Worm (Caenorhabditis elegans) whole organism, L3 larva: ENCODE data around the gene F21A3.11.

Experiments
- R02D3.7 ChIP-seq: fragments of 150-350 bp; optimal IDR thresholded peaks from 2 replicates; lab custom pipeline; 2014; ENCODE audit warnings: missing biosample characterization, missing genetic modification characterization
- ZK546.5 ChIP-seq: sonication (generic microtip); optimal IDR thresholded peaks from 2 replicates; lab custom pipeline; 2017; ENCODE audit warnings: missing biosample characterization, missing genetic modification characterization
- aly-2 ChIP-seq: fragments of 150-350 bp; optimal IDR thresholded peaks from 2 replicates; lab custom pipeline; 2014; ENCODE audit warnings: missing biosample characterization, missing genetic modification characterization
- ama-1 ChIP-seq: fragments of 150-350 bp; optimal IDR thresholded peaks from 2 replicates; lab custom pipeline; 2018
- ceh-16 ChIP-seq: sonication (generic microtip); optimal IDR thresholded peaks from 2 replicates; lab custom pipeline; 2017; ENCODE audit warnings: missing biosample characterization, missing genetic modification characterization
- ceh-28 ChIP-seq: fragments of 150-350 bp; optimal IDR thresholded peaks from 2 replicates; lab custom pipeline; 2014; ENCODE audit warnings: missing biosample characterization, missing genetic modification reagents, missing genetic modification characterization
- ceh-82 ChIP-seq: fragments of 150-350 bp; optimal IDR thresholded peaks from 2 replicates; lab custom pipeline; 2014; ENCODE audit warnings: missing biosample characterization, missing genetic modification characterization
- ceh-9 ChIP-seq: sonication (generic microtip); optimal IDR thresholded peaks from 2 replicates; lab custom pipeline; 2018; ENCODE audit warnings: missing biosample characterization, missing genetic modification characterization
- daf-12 ChIP-seq: fragments of 150-350 bp; optimal IDR thresholded peaks from 2 replicates; lab custom pipeline; 2014; ENCODE audit warnings: missing biosample characterization, missing genetic modification reagents, missing genetic modification characterization
- egl-27 ChIP-seq: sonication (generic microtip); optimal IDR thresholded peaks from 4 replicates; lab custom pipeline; 2017; ENCODE audit warnings: missing biosample characterization, missing genetic modification reagents, missing genetic modification characterization
- egl-5 ChIP-seq: fragments of 150-350 bp; optimal IDR thresholded peaks from 2 replicates; lab custom pipeline; 2017; ENCODE audit warnings: missing biosample characterization, missing genetic modification reagents, missing genetic modification characterization, inconsistent platforms
- elt-1 ChIP-seq: fragments of 150-350 bp; optimal IDR thresholded peaks from 2 replicates; lab custom pipeline; 2014; ENCODE audit warnings: missing biosample characterization, missing genetic modification characterization
- elt-2 ChIP-seq: sonication (generic microtip); optimal IDR thresholded peaks from 2 replicates; lab custom pipeline; 2016; ENCODE audit warnings: missing genetic modification reagents, mild to moderate bottlenecking, missing genetic modification characterization, missing compliant biosample characterization
- elt-3 ChIP-seq, 3 experiments: fragments of 150-350 bp in 1 of 3; sonication (generic microtip) in 2 of 3; optimal IDR thresholded peaks; 2 replicates in 2 of 3; 4 replicates in 1 of 3; lab custom pipeline; 2014 to 2017; ENCODE audit warnings: missing biosample characterization in 3 of 3, missing genetic modification characterization in 3 of 3
- eor-1 ChIP-seq, 2 experiments: fragments of 150-350 bp; optimal IDR thresholded peaks; 2 replicates each; lab custom pipeline; 2014 to 2018; ENCODE audit warnings: missing biosample characterization in 2 of 2, missing genetic modification characterization in 2 of 2
- fkh-10 ChIP-seq: sonication (generic microtip); optimal IDR thresholded peaks from 2 replicates; lab custom pipeline; 2017; ENCODE audit warnings: missing biosample characterization, missing genetic modification reagents, missing genetic modification characterization
- fkh-2 ChIP-seq: fragments of 150-350 bp; optimal IDR thresholded peaks from 2 replicates; lab custom pipeline; 2014; ENCODE audit warnings: missing biosample characterization, missing genetic modification reagents, missing genetic modification characterization
- fos-1 ChIP-seq: fragments of 150-350 bp; optimal IDR thresholded peaks from 2 replicates; lab custom pipeline; 2014; ENCODE audit warnings: missing biosample characterization, missing genetic modification characterization
- hmg-11 ChIP-seq: sonication (generic microtip); optimal IDR thresholded peaks from 2 replicates; lab custom pipeline; 2016; ENCODE audit warnings: missing genetic modification characterization, missing compliant biosample characterization
- jun-1 ChIP-seq: fragments of 150-350 bp; optimal IDR thresholded peaks from 2 replicates; lab custom pipeline; 2014; ENCODE audit warnings: missing biosample characterization, missing genetic modification reagents, missing genetic modification characterization
- lin-15B ChIP-seq: fragments of 150-350 bp; optimal IDR thresholded peaks from 2 replicates; lab custom pipeline; 2014; ENCODE audit warnings: missing biosample characterization, missing genetic modification characterization
- lin-39 ChIP-seq: fragments of 150-350 bp; optimal IDR thresholded peaks from 2 replicates; lab custom pipeline; 2018; ENCODE audit warnings: missing biosample characterization, missing genetic modification reagents, missing genetic modification characterization
- lsy-12 ChIP-seq: sonication (generic microtip); optimal IDR thresholded peaks from 2 replicates; lab custom pipeline; 2016; ENCODE audit warnings: mild to moderate bottlenecking, missing genetic modification characterization, missing compliant biosample characterization
- mdl-1 ChIP-seq: fragments of 150-350 bp; optimal IDR thresholded peaks from 2 replicates; lab custom pipeline; 2014; ENCODE audit warnings: missing biosample characterization, missing genetic modification characterization
- mml-1 ChIP-seq: fragments of 150-350 bp; sonication (generic microtip); optimal IDR thresholded peaks from 3 replicates; lab custom pipeline; 2014; ENCODE audit warnings: missing biosample characterization, missing genetic modification characterization
- nfya-1 ChIP-seq: sonication (generic microtip); optimal IDR thresholded peaks from 2 replicates; lab custom pipeline; 2017; ENCODE audit warnings: missing genetic modification characterization, mild to moderate bottlenecking, missing compliant biosample characterization, antibody characterized with exemption, moderate library complexity; ENCODE audit not compliant: insufficient read depth
- nhr-11 ChIP-seq: fragments of 150-350 bp; optimal IDR thresholded peaks from 2 replicates; lab custom pipeline; 2014; ENCODE audit warnings: missing biosample characterization, missing genetic modification characterization
- nhr-12 ChIP-seq: fragments of 150-350 bp; optimal IDR thresholded peaks from 2 replicates; lab custom pipeline; 2014; ENCODE audit warnings: missing biosample characterization, missing genetic modification characterization
- nhr-23 ChIP-seq: fragments of 150-350 bp; optimal IDR thresholded peaks from 2 replicates; lab custom pipeline; 2014; ENCODE audit warnings: missing biosample characterization, missing genetic modification reagents, missing genetic modification characterization
- nhr-237 ChIP-seq: fragments of 150-350 bp; optimal IDR thresholded peaks from 2 replicates; lab custom pipeline; 2014; ENCODE audit warnings: missing biosample characterization, missing genetic modification characterization
- nhr-25 ChIP-seq: sonication (generic microtip); optimal IDR thresholded peaks from 2 replicates; lab custom pipeline; 2017; ENCODE audit warnings: missing biosample characterization, missing genetic modification characterization
- nhr-28 ChIP-seq: fragments of 150-350 bp; optimal IDR thresholded peaks from 2 replicates; lab custom pipeline; 2014; ENCODE audit warnings: missing biosample characterization, missing genetic modification characterization
- nhr-43 ChIP-seq: sonication (generic microtip); optimal IDR thresholded peaks from 2 replicates; lab custom pipeline; 2016; ENCODE audit warnings: mild to moderate bottlenecking, missing genetic modification characterization, missing compliant biosample characterization; ENCODE audit not compliant: poor library complexity, severe bottlenecking
- nhr-67 ChIP-seq: fragments of 150-350 bp; optimal IDR thresholded peaks from 2 replicates; lab custom pipeline; 2014; ENCODE audit warnings: missing biosample characterization, missing genetic modification characterization
- nhr-76 ChIP-seq: fragments of 150-350 bp; sonication (generic microtip); optimal IDR thresholded peaks from 5 replicates; lab custom pipeline; 2014; ENCODE audit warnings: missing biosample characterization, missing genetic modification characterization
- nhr-77 ChIP-seq: fragments of 150-350 bp; optimal IDR thresholded peaks from 2 replicates; lab custom pipeline; 2014; ENCODE audit warnings: missing biosample characterization, missing genetic modification characterization
- pha-4 ChIP-seq: fragments of 150-350 bp; optimal IDR thresholded peaks from 2 replicates; lab custom pipeline; 2014; ENCODE audit warnings: missing biosample characterization, missing genetic modification reagents, missing genetic modification characterization
- pqm-1 ChIP-seq: fragments of 150-350 bp; optimal IDR thresholded peaks from 2 replicates; lab custom pipeline; 2017; ENCODE audit warnings: missing biosample characterization, missing genetic modification characterization, inconsistent platforms
- sea-2 ChIP-seq: fragments of 150-350 bp; sonication (generic microtip); optimal IDR thresholded peaks from 4 replicates; lab custom pipeline; 2014; ENCODE audit warnings: missing biosample characterization, missing genetic modification reagents, missing genetic modification characterization
- skn-1 ChIP-seq: fragments of 150-350 bp; optimal IDR thresholded peaks from 2 replicates; lab custom pipeline; 2014; ENCODE audit warnings: missing biosample characterization, missing genetic modification characterization
- snpc-4 ChIP-seq: fragments of 150-350 bp; optimal IDR thresholded peaks from 2 replicates; lab custom pipeline; 2014; ENCODE audit warnings: missing biosample characterization, missing genetic modification characterization
- tbx-2 ChIP-seq: sonication (generic microtip); optimal IDR thresholded peaks from 2 replicates; lab custom pipeline; 2016; ENCODE audit warnings: mild to moderate bottlenecking, missing genetic modification characterization, missing compliant biosample characterization
- unc-39 ChIP-seq: sonication (generic microtip); optimal IDR thresholded peaks from 4 replicates; lab custom pipeline; 2017; ENCODE audit warnings: missing biosample characterization, missing genetic modification characterization
- unc-62 ChIP-seq: fragments of 150-350 bp; sonication (generic microtip); optimal IDR thresholded peaks from 4 replicates; lab custom pipeline; 2014; ENCODE audit warnings: missing biosample characterization, missing genetic modification reagents, missing genetic modification characterization
- zag-1 ChIP-seq: fragments of 150-350 bp; optimal IDR thresholded peaks from 2 replicates; lab custom pipeline; 2014; ENCODE audit warnings: missing biosample characterization, missing genetic modification characterization
- ztf-11 ChIP-seq: fragments of 150-350 bp; optimal IDR thresholded peaks from 2 replicates; lab custom pipeline; 2014; ENCODE audit warnings: missing biosample characterization, missing genetic modification characterization
- ztf-4 ChIP-seq: fragments of 150-350 bp; optimal IDR thresholded peaks from 2 replicates; lab custom pipeline; 2014; ENCODE audit warnings: missing biosample characterization, missing genetic modification characterization

Gene F21A3.11

ce11 chrV:15569702-15570430, 36.9 kb upstream of the F21A3.11 start, which contains the start of gene lsm-5:
Gene lsm-5 (plus strand): TSS chrV:15570380.
- no peak for TF ChIP-seq nhr-28 (tag; lab: Kevin White, UChicago)
- TF ChIP-seq nhr-237 = no peak
- no peak for TF ChIP-seq fkh-10 (GFP tag; lab: Kevin White, UChicago)
- TF ChIP-seq eor-1 (tag; optimal IDR thresholded peaks at IDR 0.05; lab: Kevin White, UChicago) = no peak
- TF ChIP-seq nhr-76 = no peak
- no peak for TF ChIP-seq nhr-43 (tag; lab: Kevin White, UChicago)
- no peak for TF ChIP-seq ceh-16 (tag; lab: Kevin White, UChicago)
- TF ChIP-seq jun-1 (tag; lab: Kevin White, UChicago) = peak; percentile 8
- TF ChIP-seq fkh-2 (tag; lab: Kevin White, UChicago) = no peak
- TF ChIP-seq mml-1 = no peak
- no peak for TF ChIP-seq egl-27 (tag; lab: Kevin White, UChicago)
- TF ChIP-seq egl-5 (tag; lab: Kevin White, UChicago) = peak; percentile 24
- TF ChIP-seq lsy-12 (tag; lab: Kevin White, UChicago) = no peak
- TF ChIP-seq aly-2 = no peak
- TF ChIP-seq elt-2 (tag; lab: Kevin White, UChicago) = peak; percentile 27
- no peak for TF ChIP-seq ceh-9 (tag; lab: Kevin White, UChicago)
- no peak for TF ChIP-seq unc-62 (GFP tag; lab: Kevin White, UChicago)
- peak; percentile 74 for TF ChIP-seq pqm-1 (tag; lab: Kevin White, UChicago)
- TF ChIP-seq pha-4 = peak; percentile 81
- TF ChIP-seq daf-12 (tag; lab: Kevin White, UChicago) = no peak
- no peak for TF ChIP-seq ceh-82
- TF ChIP-seq zag-1 (tag; lab: Kevin White, UChicago) = no peak
- TF ChIP-seq fos-1 (tag; lab: Kevin White, UChicago) = no peak
- peak; percentile 60 for TF ChIP-seq nhr-23 (tag; lab: Kevin White, UChicago)
- TF ChIP-seq nhr-11 (tag; lab: Kevin White, UChicago) = peak; percentile 16
- TF ChIP-seq elt-3 (tag; optimal IDR thresholded peaks at IDR 0.05; lab: Kevin White, UChicago) = no peak
- TF ChIP-seq ama-1 (lab: Kevin White, UChicago) = peak; percentile 92
- no peak for TF ChIP-seq snpc-4 (tag; lab: Kevin White, UChicago)
- TF ChIP-seq unc-39 (tag; lab: Kevin White, UChicago) = no peak
- TF ChIP-seq lin-39 (tag; lab: Kevin White, UChicago) = peak; percentile 7
- TF ChIP-seq ceh-28 (tag; lab: Kevin White, UChicago) = no peak
- TF ChIP-seq sea-2 (GFP tag; lab: Kevin White, UChicago) = no peak
- no peak for TF ChIP-seq elt-1 (tag; lab: Kevin White, UChicago)
- TF ChIP-seq R02D3.7 (tag; lab: Kevin White, UChicago) = peak; percentile 91
- peak; percentile 31 for TF ChIP-seq hmg-11 (tag; lab: Kevin White, UChicago)
- TF ChIP-seq ZK546.5 (tag; lab: Kevin White, UChicago) = no peak
- no peak for TF ChIP-seq nhr-25 (tag; lab: Kevin White, UChicago)
- peak; percentile 57 for TF ChIP-seq lin-15B (tag; lab: Kevin White, UChicago)
- no peak for TF ChIP-seq ztf-11 (tag; lab: Kevin White, UChicago)
- TF ChIP-seq nhr-77 (tag; lab: Kevin White, UChicago) = no peak
- no peak for TF ChIP-seq nhr-12
- no peak for TF ChIP-seq nhr-67 (tag; lab: Kevin White, UChicago)
- peak; percentile 74 for TF ChIP-seq nfya-1
- no peak for TF ChIP-seq mdl-1
- TF ChIP-seq tbx-2 (tag; lab: Kevin White, UChicago) = no peak
- no peak for TF ChIP-seq ztf-4 (tag; lab: Kevin White, UChicago)
- TF ChIP-seq skn-1 (tag; lab: Kevin White, UChicago) = no peak
